Worm (Caenorhabditis elegans) whole organism, young adult: ENCODE results near the gene F26G1.5.

ENCODE experiments used
- B0019.2 ChIP-seq: fragments of 200-800 bp; sonication (Bioruptor generic); conservative IDR thresholded peaks from 2 replicates; pipeline ENCODE4 v1.3.6; 2022; ENCODE audit warnings: missing genetic modification reagents, missing genetic modification characterization, missing compliant biosample characterization
- B0261.1 ChIP-seq: sonication (generic microtip); optimal IDR thresholded peaks from 2 replicates; lab custom pipeline; 2016; ENCODE audit warnings: mild to moderate bottlenecking, missing genetic modification characterization, moderate library complexity, missing compliant biosample characterization
- D2030.7 ChIP-seq: fragments of 200-800 bp; sonication (Bioruptor generic); IDR thresholded peaks from 2 replicates; pipeline ENCODE4 v1.3.6; 2022; ENCODE audit warnings: missing genetic modification reagents, missing genetic modification characterization, missing compliant biosample characterization
- F22D6.2 ChIP-seq: sonication (generic microtip); optimal IDR thresholded peaks from 2 replicates; lab custom pipeline; 2016; ENCODE audit warnings: mild to moderate bottlenecking, missing genetic modification characterization, missing compliant biosample characterization
- F39B2.1 ChIP-seq: fragments of 200-800 bp; sonication (Bioruptor generic); IDR thresholded peaks from 2 replicates; pipeline ENCODE4 v1.3.6; 2022; ENCODE audit warnings: missing genetic modification reagents, missing genetic modification characterization, missing compliant biosample characterization
- F57A8.1 ChIP-seq: fragments of 200-800 bp; sonication (Bioruptor generic); optimal IDR thresholded peaks from 2 replicates; lab custom pipeline; 2018; ENCODE audit warnings: mild to moderate bottlenecking, missing genetic modification characterization, moderate library complexity, missing compliant biosample characterization
- F57C9.4 ChIP-seq: sonication (generic microtip); optimal IDR thresholded peaks from 2 replicates; lab custom pipeline; 2017; ENCODE audit warnings: mild to moderate bottlenecking, missing genetic modification characterization, missing compliant biosample characterization
- K12H6.12 ChIP-seq: fragments of 200-800 bp; sonication (Bioruptor generic); optimal IDR thresholded peaks from 2 replicates; lab custom pipeline; 2018; ENCODE audit warnings: mild to moderate bottlenecking, missing genetic modification characterization, missing compliant biosample characterization
- Y53G8AR.9 ChIP-seq: fragments of 200-800 bp; sonication (Bioruptor generic); conservative IDR thresholded peaks from 2 replicates; pipeline ENCODE4 v1.3.6; 2022; ENCODE audit warnings: missing genetic modification reagents, missing genetic modification characterization, missing compliant biosample characterization
- Y56A3A.18 ChIP-seq: fragments of 200-800 bp; sonication (Bioruptor generic); IDR thresholded peaks from 2 replicates; pipeline ENCODE4 v1.3.6; 2022; ENCODE audit warnings: missing genetic modification reagents, missing genetic modification characterization, missing compliant biosample characterization
- Y67H2A.10 ChIP-seq: fragments of 200-800 bp; sonication (Bioruptor generic); conservative IDR thresholded peaks from 2 replicates; pipeline ENCODE4 v1.3.6; 2022; ENCODE audit warnings: missing genetic modification reagents, missing genetic modification characterization, missing compliant biosample characterization
- akir-1 ChIP-seq: fragments of 200-800 bp; sonication (Bioruptor generic); optimal IDR thresholded peaks from 2 replicates; lab custom pipeline; 2018; ENCODE audit warnings: mild to moderate bottlenecking, missing genetic modification characterization, moderate library complexity, missing compliant biosample characterization
- aptf-2 ChIP-seq: fragments of 200-800 bp; sonication (Bioruptor generic); conservative IDR thresholded peaks from 2 replicates; pipeline ENCODE4 v1.3.6; 2022; ENCODE audit warnings: missing genetic modification reagents, missing genetic modification characterization, missing compliant biosample characterization
- attf-3 ChIP-seq: fragments of 200-800 bp; sonication (Bioruptor generic); conservative IDR thresholded peaks from 2 replicates; pipeline ENCODE4 v1.3.6; 2022; ENCODE audit warnings: missing genetic modification reagents, missing genetic modification characterization, missing compliant biosample characterization
- attf-6 ChIP-seq: fragments of 200-800 bp; sonication (Bioruptor generic); IDR thresholded peaks from 2 replicates; pipeline ENCODE4 v1.3.6; 2022; ENCODE audit warnings: missing genetic modification reagents, missing genetic modification characterization, missing compliant biosample characterization
- cebp-1 ChIP-seq, 2 experiments: fragments of 200-800 bp in 1 of 2; sonication (Bioruptor generic) in 1 of 2; sonication (generic microtip) in 1 of 2; IDR thresholded peaks in 1 of 2; optimal IDR thresholded peaks in 1 of 2; 2 replicates each; pipeline versions ENCODE4 v1.3.6 to Lab custom; 2017 to 2022; ENCODE audit warnings: missing compliant biosample characterization in 2 of 2, missing genetic modification characterization in 2 of 2, mild to moderate bottlenecking in 1 of 2, missing genetic modification reagents in 1 of 2, moderate library complexity in 1 of 2
- ceh-58 ChIP-seq: fragments of 200-800 bp; sonication (Bioruptor generic); IDR thresholded peaks from 2 replicates; pipeline ENCODE4 v1.3.6; 2022; ENCODE audit warnings: missing genetic modification characterization, missing compliant biosample characterization
- ceh-79 ChIP-seq: sonication (generic microtip); optimal IDR thresholded peaks from 2 replicates; lab custom pipeline; 2017; ENCODE audit warnings: mild to moderate bottlenecking, missing genetic modification characterization, missing compliant biosample characterization
- ceh-91 ChIP-seq: fragments of 200-800 bp; sonication (Bioruptor generic); IDR thresholded peaks from 2 replicates; pipeline ENCODE4 v1.3.6; 2022; ENCODE audit warnings: missing genetic modification reagents, missing genetic modification characterization, missing compliant biosample characterization
- chd-7 ChIP-seq: sonication (generic microtip); optimal IDR thresholded peaks from 2 replicates; lab custom pipeline; 2016; ENCODE audit warnings: mild to moderate bottlenecking, missing genetic modification characterization, moderate library complexity, missing compliant biosample characterization
- egrh-3 ChIP-seq: fragments of 200-800 bp; sonication (Bioruptor generic); IDR thresholded peaks from 2 replicates; pipeline ENCODE4 v1.3.6; 2022; ENCODE audit warnings: missing genetic modification reagents, missing genetic modification characterization, missing compliant biosample characterization
- fkh-3 ChIP-seq: sonication (generic microtip); optimal IDR thresholded peaks from 2 replicates; lab custom pipeline; 2016; ENCODE audit warnings: mild to moderate bottlenecking, missing genetic modification characterization, missing compliant biosample characterization
- hlh-26 ChIP-seq: fragments of 200-800 bp; sonication (Bioruptor generic); conservative IDR thresholded peaks from 2 replicates; pipeline ENCODE4 v1.3.6; 2022; ENCODE audit warnings: missing genetic modification reagents, missing genetic modification characterization, missing compliant biosample characterization
- hmg-1.2 ChIP-seq: fragments of 200-800 bp; sonication (Bioruptor generic); IDR thresholded peaks from 2 replicates; pipeline ENCODE4 v1.3.6; 2022; ENCODE audit warnings: missing genetic modification reagents, missing genetic modification characterization, missing compliant biosample characterization
- hmg-20 ChIP-seq: fragments of 200-800 bp; sonication (Bioruptor generic); IDR thresholded peaks from 2 replicates; pipeline ENCODE4 v1.3.6; 2022; ENCODE audit warnings: missing genetic modification reagents, missing genetic modification characterization, missing compliant biosample characterization
- let-607 ChIP-seq, 2 experiments: fragments of 200-800 bp in 1 of 2; sonication (Bioruptor generic) in 1 of 2; sonication (generic microtip) in 1 of 2; optimal IDR thresholded peaks; 2 replicates each; lab custom pipeline; 2016 to 2018; ENCODE audit warnings: mild to moderate bottlenecking in 2 of 2, missing compliant biosample characterization in 2 of 2, missing genetic modification characterization in 2 of 2, moderate library complexity in 2 of 2, missing genotype in 1 of 2
- lin-35 ChIP-seq, 3 experiments: fragments of 150-350 bp in 2 of 3; sonication (generic microtip) in 1 of 3; optimal IDR thresholded peaks; 2 replicates each; lab custom pipeline; 2014 to 2018; ENCODE audit warnings: missing biosample characterization in 3 of 3, missing genetic modification characterization in 3 of 3, missing genetic modification reagents in 3 of 3
- lsl-1 ChIP-seq: fragments of 200-800 bp; sonication (Bioruptor generic); optimal IDR thresholded peaks from 2 replicates; lab custom pipeline; 2018; ENCODE audit warnings: mild to moderate bottlenecking, missing genetic modification characterization, moderate library complexity, missing compliant biosample characterization
- lsy-27 ChIP-seq: sonication (generic microtip); optimal IDR thresholded peaks from 2 replicates; lab custom pipeline; 2017; ENCODE audit warnings: missing genetic modification characterization, mild to moderate bottlenecking, missing compliant biosample characterization, antibody characterized with exemption, missing genotype, borderline replicate concordance; ENCODE audit not compliant: insufficient read depth
- madf-10 ChIP-seq: sonication (generic microtip); optimal IDR thresholded peaks from 2 replicates; lab custom pipeline; 2016; ENCODE audit warnings: mild to moderate bottlenecking, missing genetic modification characterization, missing compliant biosample characterization
- mel-28 ChIP-seq: sonication (generic microtip); optimal IDR thresholded peaks from 2 replicates; lab custom pipeline; 2016; ENCODE audit warnings: borderline replicate concordance, mild to moderate bottlenecking, missing genetic modification characterization, missing compliant biosample characterization
- mxl-1 ChIP-seq: sonication (generic microtip); optimal IDR thresholded peaks from 2 replicates; lab custom pipeline; 2016; ENCODE audit warnings: missing genetic modification characterization, missing compliant biosample characterization
- nhr-179 ChIP-seq: sonication (generic microtip); optimal IDR thresholded peaks from 2 replicates; lab custom pipeline; 2016; ENCODE audit warnings: mild to moderate bottlenecking, missing genetic modification characterization, missing compliant biosample characterization
- nhr-80 ChIP-seq: sonication (generic microtip); optimal IDR thresholded peaks from 2 replicates; lab custom pipeline; 2016; ENCODE audit warnings: missing genetic modification characterization, missing compliant biosample characterization
- repo-1 ChIP-seq: sonication (generic microtip); optimal IDR thresholded peaks from 2 replicates; lab custom pipeline; 2017; ENCODE audit warnings: mild to moderate bottlenecking, missing genetic modification characterization, missing compliant biosample characterization
- snpc-1.1 ChIP-seq: sonication (generic microtip); optimal IDR thresholded peaks from 2 replicates; lab custom pipeline; 2017; ENCODE audit warnings: missing genetic modification characterization, mild to moderate bottlenecking, missing compliant biosample characterization, antibody characterized with exemption, moderate library complexity, missing genotype, missing genetic modification reagents; ENCODE audit not compliant: insufficient read depth
- snpc-4 ChIP-seq, 5 experiments: fragments of 150-350 bp in 1 of 5; sonication (generic microtip) in 4 of 5; optimal IDR thresholded peaks; 2 replicates each; lab custom pipeline; 2014 to 2018; ENCODE audit warnings: missing genetic modification characterization in 5 of 5, missing biosample characterization in 3 of 5, antibody characterized with exemption in 2 of 5, mild to moderate bottlenecking in 2 of 5, missing compliant biosample characterization in 2 of 5, missing genotype in 2 of 5, moderate library complexity in 2 of 5, missing genetic modification reagents in 1 of 5
- somi-1 ChIP-seq: fragments of 200-800 bp; sonication (Bioruptor generic); optimal IDR thresholded peaks from 2 replicates; lab custom pipeline; 2018; ENCODE audit warnings: mild to moderate bottlenecking, missing genetic modification characterization, missing compliant biosample characterization
- sptf-2 ChIP-seq: fragments of 200-800 bp; sonication (Bioruptor generic); optimal IDR thresholded peaks from 2 replicates; lab custom pipeline; 2018; ENCODE audit warnings: mild to moderate bottlenecking, missing genetic modification characterization, missing compliant biosample characterization
- tbp1 ChIP-seq: fragments of 200-800 bp; sonication (Bioruptor generic); optimal IDR thresholded peaks from 2 replicates; lab custom pipeline; 2018; ENCODE audit warnings: mild to moderate bottlenecking, missing genetic modification characterization, missing compliant biosample characterization
- tbx-9 ChIP-seq: sonication (generic microtip); optimal IDR thresholded peaks from 2 replicates; lab custom pipeline; 2016; ENCODE audit warnings: borderline replicate concordance, missing genetic modification characterization, inconsistent platforms, missing compliant biosample characterization
- unc-130 ChIP-seq: sonication (generic microtip); optimal IDR thresholded peaks from 2 replicates; lab custom pipeline; 2016; ENCODE audit warnings: missing genetic modification reagents, missing genetic modification characterization, missing compliant biosample characterization
- unc-62 ChIP-seq: fragments of 150-350 bp; optimal IDR thresholded peaks from 2 replicates; lab custom pipeline; 2014; ENCODE audit warnings: missing biosample characterization, missing genetic modification reagents, missing genetic modification characterization
- xnd-1 ChIP-seq: sonication (generic microtip); optimal IDR thresholded peaks from 2 replicates; lab custom pipeline; 2016; ENCODE audit warnings: missing genotype, missing genetic modification reagents, missing genetic modification characterization, missing compliant biosample characterization
- zim-3 ChIP-seq: sonication (generic microtip); optimal IDR thresholded peaks from 2 replicates; lab custom pipeline; 2017; ENCODE audit warnings: mild to moderate bottlenecking, missing genetic modification characterization, moderate library complexity, missing compliant biosample characterization
- ztf-25 ChIP-seq: fragments of 200-800 bp; sonication (Bioruptor generic); IDR thresholded peaks from 2 replicates; pipeline ENCODE4 v1.3.6; 2022; ENCODE audit warnings: missing genetic modification reagents, missing genetic modification characterization, missing compliant biosample characterization
- ztf-26 ChIP-seq: sonication (generic microtip); optimal IDR thresholded peaks from 2 replicates; lab custom pipeline; 2017; ENCODE audit warnings: missing genetic modification characterization, missing compliant biosample characterization

Gene F26G1.5

ce11 chrII:4791272-4791671 lies 20.1 kb upstream of the F26G1.5 start, which contains the start of gene F26G1.1 (continued):
- TF ChIP-seq K12H6.12 (tag; lab: Kevin White, UChicago) (peak; percentile 9), nhr-179 (tag; lab: Kevin White, UChicago) (no peak), sptf-2 (no peak), lsl-1 (GFP tag; lab: Kevin White, UChicago) (peak; percentile 43), snpc-4 (GFP tag; optimal IDR thresholded peaks at IDR 0.05; lab: Kevin White, UChicago) (no peak), snpc-4 (tag; optimal IDR thresholded peaks at IDR 0.05; lab: Kevin White, UChicago) (peak in 1 of 4 experiments; percentile 25), ztf-25 (GFP tag; lab: Robert Waterston, UW) (0 out of 2 replicates have a peak, but pooled peaks have one; percentile 18), xnd-1 (tag; lab: Kevin White, UChicago) (peak; percentile 22), Y67H2A.10 (GFP tag; lab: Robert Waterston, UW) (no peak), unc-130 (GFP tag; lab: Kevin White, UChicago) (peak; percentile 81), ceh-91 (GFP tag; lab: Robert Waterston, UW) (no peak), chd-7 (no peak), tbp1 (no peak), F57A8.1 (GFP tag; lab: Kevin White, UChicago) (no peak), zim-3 (tag; lab: Kevin White, UChicago) (no peak), madf-10 (tag; lab: Kevin White, UChicago) (peak; percentile 24), unc-62 (GFP tag; lab: Kevin White, UChicago) (no peak), F22D6.2 (tag; lab: Kevin White, UChicago) (peak; percentile 51), snpc-1.1 (tag; lab: Kevin White, UChicago) (no peak), ceh-79 (tag; lab: Kevin White, UChicago) (no peak), repo-1 (tag; lab: Kevin White, UChicago) (no peak), Y56A3A.18 (GFP tag; lab: Robert Waterston, UW) (no peak), hmg-1.2 (GFP tag; lab: Robert Waterston, UW) (peak; percentile 27; the same call in 1 of the 2 replicates), fkh-3 (no peak), somi-1 (GFP tag; lab: Kevin White, UChicago) (no peak), F39B2.1 (GFP tag; lab: Robert Waterston, UW) (no peak), lsy-27 (tag; lab: Kevin White, UChicago) (no peak), tbx-9 (tag; lab: Kevin White, UChicago) (no peak), Y53G8AR.9 (no peak), cebp-1 (GFP tag; IDR thresholded peaks at IDR 0.05; lab: Robert Waterston, UW) (no peak), cebp-1 (tag; optimal IDR thresholded peaks at IDR 0.05; lab: Kevin White, UChicago) (no peak), attf-3 (peak; percentile 78), mxl-1 (no peak), let-607 (tag; optimal IDR thresholded peaks at IDR 0.05; lab: Kevin White, UChicago) (peak in 1 of 2 experiments; percentile 34), aptf-2 (GFP tag; lab: Robert Waterston, UW) (0 out of 2 replicates have a peak, but pooled peaks have one; percentile 57), hmg-20 (GFP tag; lab: Robert Waterston, UW) (0 out of 2 replicates have a peak, but pooled peaks have one; percentile 37), hlh-26 (GFP tag; lab: Robert Waterston, UW) (no peak), F57C9.4 (tag; lab: Kevin White, UChicago) (no peak), mel-28 (tag; lab: Kevin White, UChicago) (no peak), akir-1 (no peak), egrh-3 (GFP tag; lab: Robert Waterston, UW) (peak; percentile 37), ztf-26 (tag; lab: Kevin White, UChicago) (no peak), B0261.1 (tag; lab: Kevin White, UChicago) (no peak), ceh-58 (GFP tag; lab: Robert Waterston, UW) (no peak), D2030.7 (GFP tag; lab: Robert Waterston, UW) (peak; percentile 41; the same call in 1 of the 2 replicates), lin-35 (GFP tag; optimal IDR thresholded peaks at IDR 0.05; lab: Kevin White, UChicago) (peak in 1 of 3 experiments; percentile 86), B0019.2 (GFP tag; lab: Robert Waterston, UW) (no peak), nhr-80 (tag; lab: Kevin White, UChicago) (no peak), attf-6 (GFP tag; lab: Robert Waterston, UW) (no peak)
